Fruit fly (Drosophila melanogaster): ENCODE results near the gene CG3939.

The CG3939 gene

dm6 chrX:3193774-3194173 lies 19.0 kb downstream of the CG3939 start:
- TF ChIP-seq CG32264 (GFP tag; optimal IDR thresholded peaks at IDR 0.05) (no peak), Dfd (GFP tag; optimal IDR thresholded peaks at IDR 0.05) (peak; percentile 59), Jra (GFP tag; optimal IDR thresholded peaks at IDR 0.05) (no peak), lola (GFP tag; optimal IDR thresholded peaks at IDR 0.05) (no peak), Hr78 (GFP tag; optimal IDR thresholded peaks at IDR 0.05) (no peak)

- TF ChIP-seq sv (GFP tag; optimal IDR thresholded peaks at IDR 0.05), result peak; percentile 59
- TF ChIP-seq Rel (GFP tag; optimal IDR thresholded peaks at IDR 0.05), result no peak
- no peak for TF ChIP-seq Rel (tag; optimal IDR thresholded peaks at IDR 0.05)
- no peak for TF ChIP-seq Mio (GFP tag; optimal IDR thresholded peaks at IDR 0.05)
- TF ChIP-seq dl (GFP tag; optimal IDR thresholded peaks at IDR 0.05; ENCODE audit: insufficient read depth in 1 of 2, partially characterized antibody in 2 of 2), result no peak
- TF ChIP-seq Myc (optimal IDR thresholded peaks at IDR 0.05), result no peak
- TF ChIP-seq Jra (GFP tag; optimal IDR thresholded peaks at IDR 0.05), result no peak
- TF ChIP-seq ey (GFP tag; optimal IDR thresholded peaks at IDR 0.05), result peak; percentile 54
- TF ChIP-seq jim (GFP tag; optimal IDR thresholded peaks at IDR 0.05), result no peak
- TF ChIP-seq Dif (GFP tag; optimal IDR thresholded peaks at IDR 0.05; ENCODE audit: partially characterized antibody), result no peak
- TF ChIP-seq Vsx2 (GFP tag; optimal IDR thresholded peaks at IDR 0.05; ENCODE audit: partially characterized antibody), result no peak
- no peak for TF ChIP-seq Abd-B (GFP tag; optimal IDR thresholded peaks at IDR 0.05)
- no peak for TF ChIP-seq GATAd (GFP tag; optimal IDR thresholded peaks at IDR 0.05)
- TF ChIP-seq br (GFP tag; optimal IDR thresholded peaks at IDR 0.05), result peak; percentile 35
- peak; percentile 20 for TF ChIP-seq psq (GFP tag; optimal IDR thresholded peaks at IDR 0.05)
- TF ChIP-seq brk (GFP tag; optimal IDR thresholded peaks at IDR 0.05), result no peak
- peak; percentile 18 for TF ChIP-seq Sp1 (GFP tag; optimal IDR thresholded peaks at IDR 0.05)
- TF ChIP-seq fru (GFP tag; optimal IDR thresholded peaks at IDR 0.05), result peak; percentile 72
- TF ChIP-seq CG32264 (GFP tag; optimal IDR thresholded peaks at IDR 0.05), result no peak
- TF ChIP-seq rgr (GFP tag; optimal IDR thresholded peaks at IDR 0.05), result peak; percentile 55
- TF ChIP-seq Dfd (GFP tag; optimal IDR thresholded peaks at IDR 0.05), result no peak
- TF ChIP-seq OdsH (GFP tag; optimal IDR thresholded peaks at IDR 0.05), result peak; percentile 49
- TF ChIP-seq Hr78 (GFP tag; optimal IDR thresholded peaks at IDR 0.05), result no peak
- TF ChIP-seq N (GFP tag; optimal IDR thresholded peaks at IDR 0.05), result no peak
- no peak for TF ChIP-seq lola (GFP tag; optimal IDR thresholded peaks at IDR 0.05)
- no peak for TF ChIP-seq pan (optimal IDR thresholded peaks at IDR 0.05)
- TF ChIP-seq h (GFP tag; optimal IDR thresholded peaks at IDR 0.05), result peak; percentile 63
- TF ChIP-seq dsf (GFP tag; optimal IDR thresholded peaks at IDR 0.05; ENCODE audit: borderline replicate concordance), result no peak
- peak; percentile 28 for TF ChIP-seq woc (GFP tag; optimal IDR thresholded peaks at IDR 0.05)
- no peak for TF ChIP-seq Hnf4 (GFP tag; optimal IDR thresholded peaks at IDR 0.05)
- TF ChIP-seq CrebA (GFP tag; optimal IDR thresholded peaks at IDR 0.05; ENCODE audit: borderline replicate concordance), result no peak
- no peak for TF ChIP-seq Hr83 (GFP tag; optimal IDR thresholded peaks at IDR 0.05; ENCODE audit: poor library complexity, severe bottlenecking)
- TF ChIP-seq usp (GFP tag; optimal IDR thresholded peaks at IDR 0.05), result no peak
- TF ChIP-seq foxo (GFP tag; optimal IDR thresholded peaks at IDR 0.05), result peak in 1 of 2 experiments; percentile 73
- peak; percentile 7 for TF ChIP-seq HLH106 (tag; optimal IDR thresholded peaks at IDR 0.05)
- TF ChIP-seq tai (GFP tag; optimal IDR thresholded peaks at IDR 0.05), result no peak
- no peak for TF ChIP-seq sage (GFP tag; optimal IDR thresholded peaks at IDR 0.05)
- peak; percentile 13 for TF ChIP-seq dmrt93B (GFP tag; optimal IDR thresholded peaks at IDR 0.05)
- no peak for TF ChIP-seq CG9705 (GFP tag; optimal IDR thresholded peaks at IDR 0.05)
Measured at dm6 chrX:3205887-3206794, 31.3 kb downstream of the CG3939 start.

Measured in whole organism, wandering third instar larva.